Fruit fly (Drosophila melanogaster): ENCODE data around the gene Spp.
A peak's percentile ranks its signal among the peaks of the same experiment; 100 is the strongest.

Gene Spp

dm6 chr2L:522752-523151, 21.7 kb downstream of the Spp start (continued):
- TF ChIP-seq CG31224 (GFP tag; IDR thresholded peaks at IDR 0.05) (no peak), dan (GFP tag; IDR thresholded peaks at IDR 0.05) (peak; percentile 47; the same call in 1 of the 2 replicates), hb (GFP tag; IDR thresholded peaks at IDR 0.05; ENCODE audit: partially characterized antibody) (no peak), sens-2 (GFP tag; IDR thresholded peaks at IDR 0.05) (0 out of 2 replicates have a peak, but pooled peaks have one; percentile 9), CG14710 (tag; optimal IDR thresholded peaks at IDR 0.05) (peak; percentile 45), Six4 (GFP tag; optimal IDR thresholded peaks at IDR 0.05) (no peak), Hmr (GFP tag; optimal IDR thresholded peaks at IDR 0.05) (no peak), jumu (GFP tag; optimal IDR thresholded peaks at IDR 0.05) (no peak), tio (GFP tag; optimal IDR thresholded peaks at IDR 0.05) (peak; percentile 35), CG17385 (GFP tag; optimal IDR thresholded peaks at IDR 0.05) (peak; percentile 16), CG1792 (GFP tag; optimal IDR thresholded peaks at IDR 0.05) (no peak), CG2116 (GFP tag; optimal IDR thresholded peaks at IDR 0.05) (peak; percentile 2), CG8359 (GFP tag; optimal IDR thresholded peaks at IDR 0.05; ENCODE audit: borderline replicate concordance) (peak; percentile 45), vvl (GFP tag; IDR thresholded peaks at IDR 0.05) (peak; percentile 61), ro (GFP tag; IDR thresholded peaks at IDR 0.05) (no peak), CG11696 (GFP tag; IDR thresholded peaks at IDR 0.05) (0 out of 2 replicates have a peak, but pooled peaks have one; percentile 10), CG4404 (GFP tag; IDR thresholded peaks at IDR 0.05) (peak; percentile 53), lola (GFP tag; optimal IDR thresholded peaks at IDR 0.05) (peak in 1 of 3 experiments; percentile 66), Xbp1 (GFP tag; optimal IDR thresholded peaks at IDR 0.05) (peak; percentile 59), nom (GFP tag; optimal IDR thresholded peaks at IDR 0.05) (no peak), CG6854 (GFP tag; optimal IDR thresholded peaks at IDR 0.05) (no peak), Nf-YC (tag; optimal IDR thresholded peaks at IDR 0.05) (no peak), CG5245 (GFP tag; optimal IDR thresholded peaks at IDR 0.05) (peak; percentile 40), Hr78 (GFP tag; optimal IDR thresholded peaks at IDR 0.05) (no peak), gem (tag; optimal IDR thresholded peaks at IDR 0.05) (peak; percentile 78)

dm6 chr2L:521940-522632, 22.4 kb downstream of the Spp start:
- peak; percentile 80 for TF ChIP-seq Oli (tag; optimal IDR thresholded peaks at IDR 0.05)
- TF ChIP-seq B-H2 (GFP tag; optimal IDR thresholded peaks at IDR 0.05), result no peak
- TF ChIP-seq sisA (GFP tag; IDR thresholded peaks at IDR 0.05), result peak; percentile 83
- peak; percentile 35 for TF ChIP-seq kah (GFP tag; optimal IDR thresholded peaks at IDR 0.05)
- TF ChIP-seq salm (tag; optimal IDR thresholded peaks at IDR 0.05), result peak; percentile 59
- TF ChIP-seq Hand (GFP tag; optimal IDR thresholded peaks at IDR 0.05), result no peak
- peak; percentile 24 to 45 for TF ChIP-seq Trl (optimal IDR thresholded peaks at IDR 0.05)
- TF ChIP-seq Trl (GFP tag; optimal IDR thresholded peaks at IDR 0.05), result peak; percentile 32
- no peak for TF ChIP-seq CG34376 (GFP tag; optimal IDR thresholded peaks at IDR 0.05)
- TF ChIP-seq HLH54F (GFP tag; optimal IDR thresholded peaks at IDR 0.05), result peak; percentile 24
- TF ChIP-seq insv (GFP tag; optimal IDR thresholded peaks at IDR 0.05), result no peak
- peak; percentile 27 for TF ChIP-seq CG8281 (tag; optimal IDR thresholded peaks at IDR 0.05)
- peak; percentile 90 for TF ChIP-seq dmrt11E (tag; optimal IDR thresholded peaks at IDR 0.05)
- peak; percentile 15 for TF ChIP-seq Hmx (GFP tag; optimal IDR thresholded peaks at IDR 0.05)
- peak; percentile 25 for TF ChIP-seq CrebB (tag; optimal IDR thresholded peaks at IDR 0.05)
- peak; percentile 8 for TF ChIP-seq Side (GFP tag; optimal IDR thresholded peaks at IDR 0.05)
- TF ChIP-seq CG15011 (GFP tag; optimal IDR thresholded peaks at IDR 0.05), result peak; percentile 49
- TF ChIP-seq CG11695 (GFP tag; IDR thresholded peaks at IDR 0.05), result peak; percentile 83
- TF ChIP-seq ATbp (GFP tag; optimal IDR thresholded peaks at IDR 0.05), result peak; percentile 80
- no peak for TF ChIP-seq al (GFP tag; IDR thresholded peaks at IDR 0.05)
- TF ChIP-seq CG12071 (GFP tag; optimal IDR thresholded peaks at IDR 0.05), result peak; percentile 79
- peak; percentile 21; the same call in 1 of the 2 replicates for TF ChIP-seq CG10321 (GFP tag; IDR thresholded peaks at IDR 0.05)
- peak; percentile 71 for TF ChIP-seq CG10274 (GFP tag; optimal IDR thresholded peaks at IDR 0.05)
- no peak for TF ChIP-seq Nf-YC (tag; optimal IDR thresholded peaks at IDR 0.05)
- TF ChIP-seq CG4617 (GFP tag; optimal IDR thresholded peaks at IDR 0.05; ENCODE audit: borderline replicate concordance), result peak; percentile 7
- TF ChIP-seq stc (GFP tag; IDR thresholded peaks at IDR 0.05), result peak; percentile 87

Measured in whole organism, embryonic.